Fruit fly (Drosophila melanogaster) whole organism, adult: ENCODE results near the gene Nup153.

Experiments used
- CG11617 ChIP-seq: fragments of 200-800 bp; sonication (Bioruptor generic); optimal IDR thresholded peaks from 2 replicates; lab custom pipeline; 2017; ENCODE audit warnings: mild to moderate bottlenecking, missing biosample characterization, missing genetic modification reagents, missing genetic modification characterization
- Crg-1 ChIP-seq: fragments of 200-800 bp; sonication (Bioruptor generic); optimal IDR thresholded peaks from 2 replicates; lab custom pipeline; 2016; ENCODE audit warnings: missing biosample characterization, missing genetic modification characterization
- Hr96 ChIP-seq: fragments of 200-800 bp; sonication (Bioruptor generic); optimal IDR thresholded peaks from 2 replicates; lab custom pipeline; 2016; ENCODE audit warnings: missing biosample characterization, missing genetic modification characterization
- Mnt ChIP-seq: fragments of 200-800 bp; sonication (Bioruptor generic); optimal IDR thresholded peaks from 2 replicates; lab custom pipeline; 2016; ENCODE audit warnings: missing biosample characterization, mild to moderate bottlenecking, missing genetic modification characterization
- cnc ChIP-seq, 2 experiments: fragments of >200 bp; optimal IDR thresholded peaks; 2 replicates each; lab custom pipeline; 2017
- kay ChIP-seq: fragments of 200-800 bp; sonication (Bioruptor generic); peaks from one replicate; lab custom pipeline; 2016; ENCODE audit warnings: missing biosample characterization, missing genetic modification characterization, borderline replicate concordance
- ovo ChIP-seq: fragments of 200-800 bp; sonication (Bioruptor generic); optimal IDR thresholded peaks from 2 replicates; lab custom pipeline; 2016; ENCODE audit warnings: missing biosample characterization, missing genetic modification characterization
- pad ChIP-seq: fragments of 200-800 bp; sonication (Bioruptor generic); optimal IDR thresholded peaks from 3 replicates; lab custom pipeline; 2017; ENCODE audit warnings: missing biosample characterization, missing genetic modification characterization, mild to moderate bottlenecking, moderate library complexity, missing genetic modification reagents
- toe ChIP-seq: fragments of 200-800 bp; sonication (Bioruptor generic); optimal IDR thresholded peaks from 2 replicates; lab custom pipeline; 2016; ENCODE audit warnings: missing biosample characterization, missing genetic modification characterization

DNA sequence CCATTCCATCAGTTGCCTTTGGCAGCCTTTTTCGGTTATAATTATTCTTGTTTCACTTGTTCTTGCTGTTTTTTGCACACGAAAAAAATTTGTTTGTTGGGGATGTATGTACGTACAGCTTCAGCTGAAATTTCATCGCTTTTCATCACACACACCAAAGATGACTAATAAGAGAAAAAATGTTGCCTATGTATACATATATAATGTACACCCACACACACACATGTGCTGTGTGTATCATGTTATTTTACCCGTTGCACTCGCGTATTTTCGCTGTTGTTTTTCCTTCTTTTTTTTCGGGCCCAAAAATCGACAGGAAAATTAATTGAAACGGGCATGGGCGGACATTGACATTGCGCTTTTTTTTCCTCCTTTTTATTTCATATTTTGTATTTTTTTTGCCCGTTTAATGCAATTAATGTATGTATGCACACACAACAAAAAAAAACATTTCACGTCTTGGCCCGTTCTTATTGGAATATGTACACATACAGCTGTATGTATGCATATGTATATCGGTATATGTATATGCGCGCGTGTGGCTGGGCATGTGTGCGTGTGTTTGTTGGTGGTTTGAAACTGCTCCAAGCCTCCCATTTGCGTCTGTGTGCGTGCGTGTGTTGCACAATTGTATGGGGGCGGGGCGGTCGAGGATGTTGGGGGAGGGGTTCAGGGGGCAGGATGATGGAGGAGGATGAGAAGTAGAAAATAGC is 12.7 kb upstream of the Nup153 start:
- TF ChIP-seq pad (GFP tag; lab: Kevin White, UChicago) (peak; percentile 29), Hr96 (no peak), Crg-1 (GFP tag; lab: Kevin White, UChicago) (no peak), kay (GFP tag; lab: Kevin White, UChicago) (peak; percentile 91), toe (GFP tag; lab: Kevin White, UChicago) (no peak), CG11617 (GFP tag; lab: Kevin White, UChicago) (no peak), ovo (GFP tag; lab: Kevin White, UChicago) (peak; percentile 23), Mnt (GFP tag; lab: Kevin White, UChicago) (no peak), cnc (optimal IDR thresholded peaks at IDR 0.05; lab: Kevin White, UChicago) (no peak)
